Fruit fly (Drosophila melanogaster) S2 (cell line): Measurements from ENCODE around the gene CG17207.

Experiments
- CG8478 ChIP-seq: fragments of >200 bp; optimal IDR thresholded peaks from 2 replicates; lab custom pipeline; 2018
- CTCF ChIP-seq, 2 experiments: fragments of >200 bp; optimal IDR thresholded peaks; 2 replicates each; lab custom pipeline; 2018

- no peak for TF ChIP-seq CG8478 (lab: Kevin White, UChicago)
- TF ChIP-seq CTCF (optimal IDR thresholded peaks at IDR 0.05; lab: Kevin White, UChicago), result no peak
Measured at dm6 chr3R:12395880-12396279, 43.1 kb downstream of the CG17207 start, which contains the start of the genes CG10096 and CG10097.
